Worm (Caenorhabditis elegans) whole organism, L3 larva: ENCODE results near the gene bath-41.

Experiments
- aly-2 ChIP-seq: fragments of 150-350 bp; optimal IDR thresholded peaks from 2 replicates; lab custom pipeline; 2014; ENCODE audit warnings: missing biosample characterization, missing genetic modification characterization
- pha-4 ChIP-seq: fragments of 150-350 bp; optimal IDR thresholded peaks from 2 replicates; lab custom pipeline; 2014; ENCODE audit warnings: missing biosample characterization, missing genetic modification reagents, missing genetic modification characterization
- ztf-4 ChIP-seq: fragments of 150-350 bp; optimal IDR thresholded peaks from 2 replicates; lab custom pipeline; 2014; ENCODE audit warnings: missing biosample characterization, missing genetic modification characterization

ce11 chrIII:6709983-6710382 is 12.1 kb downstream of the bath-41 start, which contains the start of gene isw-1:
- TF ChIP-seq pha-4 (tag; lab: Kevin White, UChicago) (no peak), aly-2 (no peak), ztf-4 (no peak)
